Fruit fly (Drosophila melanogaster) whole organism, embryonic: ENCODE data around the gene CG34409.

Experiments used
- Bgb ChIP-seq: fragments of 200-800 bp; sonication (Bioruptor generic); IDR thresholded peaks from 2 replicates; pipeline ENCODE4 v1.3.6; 2022; ENCODE audit warnings: missing biosample characterization, missing genetic modification characterization; ENCODE audit not compliant: partially characterized antibody
- CG10267 ChIP-seq: fragments of 200-800 bp; sonication (Bioruptor generic); optimal IDR thresholded peaks from 2 replicates; lab custom pipeline; 2018; ENCODE audit warnings: missing biosample characterization, mild to moderate bottlenecking, missing genetic modification characterization, moderate library complexity
- CG10565 ChIP-seq: fragments of 200-800 bp; sonication (Bioruptor generic); optimal IDR thresholded peaks from 3 replicates; lab custom pipeline; 2016; ENCODE audit warnings: missing biosample characterization, mild to moderate bottlenecking, missing genetic modification characterization
- CG11456 ChIP-seq: fragments of 200-800 bp; sonication (Bioruptor generic); IDR thresholded peaks from 3 replicates; pipeline ENCODE4 v1.3.6; 2022; ENCODE audit warnings: missing biosample characterization, missing genetic modification characterization
- CG11695 ChIP-seq: fragments of 200-800 bp; sonication (Bioruptor generic); IDR thresholded peaks from 3 replicates; pipeline ENCODE4 v1.3.6; 2022; ENCODE audit warnings: missing biosample characterization, missing genetic modification characterization
- CG12299 ChIP-seq: fragments of 200-800 bp; sonication (Bioruptor generic); optimal IDR thresholded peaks from 2 replicates; lab custom pipeline; 2018; ENCODE audit warnings: missing biosample characterization, mild to moderate bottlenecking, missing genetic modification characterization
- CG12391 ChIP-seq: fragments of 200-800 bp; sonication (Bioruptor generic); optimal IDR thresholded peaks from 3 replicates; lab custom pipeline; 2018; ENCODE audit warnings: missing biosample characterization, mild to moderate bottlenecking, missing genetic modification characterization, moderate library complexity
- CG12942 ChIP-seq: fragments of 200-800 bp; sonication (Bioruptor generic); optimal IDR thresholded peaks from 3 replicates; lab custom pipeline; 2016; ENCODE audit warnings: missing biosample characterization, missing genetic modification characterization
- CG13123 ChIP-seq: fragments of 200-800 bp; sonication (Bioruptor generic); optimal IDR thresholded peaks from 2 replicates; lab custom pipeline; 2016; ENCODE audit warnings: missing biosample characterization, missing genetic modification characterization
- CG1832 ChIP-seq: fragments of 200-800 bp; sonication (Bioruptor generic); optimal IDR thresholded peaks from 2 replicates; lab custom pipeline; 2017; ENCODE audit warnings: missing biosample characterization, mild to moderate bottlenecking, missing genetic modification characterization, inconsistent platforms
- CG30020 ChIP-seq: fragments of 200-800 bp; optimal IDR thresholded peaks from 2 replicates; lab custom pipeline; 2019; ENCODE audit warnings: missing biosample characterization, mild to moderate bottlenecking, missing genetic modification characterization, moderate library complexity
- CG3163 ChIP-seq: fragments of 200-800 bp; sonication (Bioruptor generic); optimal IDR thresholded peaks from 3 replicates; lab custom pipeline; 2016; ENCODE audit warnings: missing biosample characterization, missing genetic modification characterization
- CG3838 ChIP-seq: fragments of 200-800 bp; sonication (Bioruptor generic); optimal IDR thresholded peaks from 3 replicates; lab custom pipeline; 2016; ENCODE audit warnings: missing biosample characterization, missing genetic modification characterization
- CG6272 ChIP-seq: fragments of 200-800 bp; sonication (Bioruptor generic); IDR thresholded peaks from 2 replicates; pipeline ENCODE4 v1.3.6; 2022; ENCODE audit warnings: missing biosample characterization, missing genetic modification characterization
- CG6765 ChIP-seq: fragments of 200-800 bp; sonication (Bioruptor generic); optimal IDR thresholded peaks from 3 replicates; lab custom pipeline; 2017; ENCODE audit warnings: missing biosample characterization, mild to moderate bottlenecking, missing genetic modification characterization
- CG7745 ChIP-seq: fragments of 200-800 bp; sonication (Bioruptor generic); optimal IDR thresholded peaks from 2 replicates; lab custom pipeline; 2018; ENCODE audit warnings: missing biosample characterization, mild to moderate bottlenecking, missing genetic modification characterization, moderate library complexity
- CG8765 ChIP-seq: fragments of 200-800 bp; sonication (Bioruptor generic); IDR thresholded peaks from 2 replicates; pipeline ENCODE4 v1.3.6; 2022; ENCODE audit warnings: missing biosample characterization, missing genetic modification characterization
- CG8944 ChIP-seq: fragments of 200-800 bp; sonication (Bioruptor generic); optimal IDR thresholded peaks from 3 replicates; lab custom pipeline; 2016; ENCODE audit warnings: missing biosample characterization, missing genetic modification characterization
- Camta ChIP-seq: fragments of 200-800 bp; sonication (Bioruptor generic); optimal IDR thresholded peaks from 2 replicates; lab custom pipeline; 2016; ENCODE audit warnings: missing biosample characterization, missing genetic modification characterization
- Dip2 ChIP-seq: fragments of 200-800 bp; sonication (Bioruptor generic); IDR thresholded peaks from 2 replicates; pipeline ENCODE4 v1.3.6; 2022; ENCODE audit warnings: missing biosample characterization, missing genetic modification characterization
- Ets65A ChIP-seq: fragments of 200-800 bp; sonication (Bioruptor generic); peaks from one replicate; lab custom pipeline; 2016; ENCODE audit warnings: missing biosample characterization, missing genetic modification characterization
- Fer1 ChIP-seq: fragments of 200-800 bp; sonication (Bioruptor generic); optimal IDR thresholded peaks from 2 replicates; lab custom pipeline; 2017; ENCODE audit warnings: missing biosample characterization, mild to moderate bottlenecking, missing genetic modification characterization
- H2.0 ChIP-seq: fragments of 200-800 bp; sonication (Bioruptor generic); IDR thresholded peaks from 2 replicates; pipeline ENCODE4 v1.3.6; 2022; ENCODE audit warnings: missing biosample characterization, missing genetic modification characterization
- Lhr ChIP-seq: fragments of 200-800 bp; sonication (Bioruptor generic); optimal IDR thresholded peaks from 3 replicates; lab custom pipeline; 2017; ENCODE audit warnings: mild to moderate bottlenecking, missing biosample characterization, missing genetic modification reagents, missing genetic modification characterization
- MESR4 ChIP-seq: fragments of 200-800 bp; sonication (Bioruptor generic); optimal IDR thresholded peaks from 2 replicates; lab custom pipeline; 2018; ENCODE audit warnings: missing biosample characterization, mild to moderate bottlenecking, missing genetic modification characterization, moderate library complexity
- Mad ChIP-seq: fragments of 200-800 bp; sonication (Bioruptor generic); optimal IDR thresholded peaks from 2 replicates; lab custom pipeline; 2016; ENCODE audit warnings: missing biosample characterization, missing genetic modification characterization
- NfI ChIP-seq: fragments of 200-800 bp; sonication (Bioruptor generic); optimal IDR thresholded peaks from 3 replicates; lab custom pipeline; 2018; ENCODE audit warnings: missing biosample characterization, mild to moderate bottlenecking, missing genetic modification characterization, moderate library complexity
- Spps ChIP-seq: fragments of 200-800 bp; sonication (Bioruptor generic); optimal IDR thresholded peaks from 2 replicates; lab custom pipeline; 2018; ENCODE audit warnings: missing biosample characterization, mild to moderate bottlenecking, missing genetic modification characterization
- Tbp ChIP-seq: fragments of >200 bp; optimal IDR thresholded peaks from 2 replicates; lab custom pipeline; 2018; ENCODE audit warnings: missing biosample characterization, missing genetic modification characterization
- Vsx1 ChIP-seq: fragments of 200-800 bp; sonication (Bioruptor generic); optimal IDR thresholded peaks from 2 replicates; lab custom pipeline; 2017; ENCODE audit warnings: missing biosample characterization, mild to moderate bottlenecking, missing genetic modification characterization, missing genetic modification reagents
- ab ChIP-seq: fragments of 200-800 bp; sonication (Bioruptor generic); optimal IDR thresholded peaks from 2 replicates; lab custom pipeline; 2016; ENCODE audit warnings: missing biosample characterization, missing genetic modification characterization
- br ChIP-seq: fragments of >200 bp; optimal IDR thresholded peaks from 2 replicates; lab custom pipeline; 2017
- bsh ChIP-seq, 2 experiments: fragments of 200-800 bp; sonication (Bioruptor generic); optimal IDR thresholded peaks; 2 replicates each; lab custom pipeline; 2017 to 2018; ENCODE audit warnings: mild to moderate bottlenecking in 2 of 2, missing biosample characterization in 2 of 2, missing genetic modification characterization in 2 of 2, moderate library complexity in 1 of 2
- btn ChIP-seq: fragments of 200-800 bp; sonication (Bioruptor generic); optimal IDR thresholded peaks from 2 replicates; lab custom pipeline; 2016; ENCODE audit warnings: missing biosample characterization, missing genetic modification characterization
- crc ChIP-seq: fragments of 200-800 bp; sonication (Bioruptor generic); optimal IDR thresholded peaks from 2 replicates; lab custom pipeline; 2016; ENCODE audit warnings: missing biosample characterization, missing genetic modification characterization
- dan ChIP-seq: fragments of 200-800 bp; sonication (Bioruptor generic); IDR thresholded peaks from 2 replicates; pipeline ENCODE4 v1.3.6; 2022; ENCODE audit warnings: missing biosample characterization, missing genetic modification characterization
- hb ChIP-seq: fragments of 200-800 bp; sonication (Bioruptor generic); IDR thresholded peaks from 3 replicates; pipeline ENCODE4 v1.3.6; 2022; ENCODE audit warnings: missing biosample characterization, missing genetic modification characterization; ENCODE audit not compliant: partially characterized antibody
- ken ChIP-seq: fragments of 200-800 bp; sonication (Bioruptor generic); IDR thresholded peaks from 3 replicates; pipeline ENCODE4 v1.3.6; 2022; ENCODE audit warnings: missing biosample characterization, missing genetic modification characterization
- lmd ChIP-seq: fragments of 200-800 bp; sonication (Bioruptor generic); IDR thresholded peaks from 2 replicates; pipeline ENCODE4 v1.3.6; 2022; ENCODE audit warnings: missing biosample characterization, missing genetic modification characterization
- mam ChIP-seq: fragments of 200-800 bp; sonication (Bioruptor generic); optimal IDR thresholded peaks from 3 replicates; lab custom pipeline; 2016; ENCODE audit warnings: missing biosample characterization, missing genetic modification characterization
- pnt ChIP-seq: fragments of 200-800 bp; sonication (Bioruptor generic); optimal IDR thresholded peaks from 3 replicates; lab custom pipeline; 2016; ENCODE audit warnings: missing biosample characterization, missing genetic modification characterization
- rib ChIP-seq: fragments of 200-800 bp; sonication (Bioruptor generic); IDR thresholded peaks from 2 replicates; pipeline ENCODE4 v1.3.6; 2022; ENCODE audit warnings: missing biosample characterization, missing genetic modification characterization
- sima ChIP-seq: fragments of 200-800 bp; sonication (Bioruptor generic); optimal IDR thresholded peaks from 2 replicates; lab custom pipeline; 2016; ENCODE audit warnings: missing biosample characterization, missing genetic modification characterization
- slou ChIP-seq: fragments of 200-800 bp; sonication (Bioruptor generic); optimal IDR thresholded peaks from 3 replicates; lab custom pipeline; 2016; ENCODE audit warnings: missing biosample characterization, missing genetic modification characterization
- slp2 ChIP-seq: fragments of 200-800 bp; sonication (Bioruptor generic); optimal IDR thresholded peaks from 2 replicates; lab custom pipeline; 2016; ENCODE audit warnings: missing biosample characterization, missing genetic modification characterization
- ssp ChIP-seq: fragments of 200-800 bp; sonication (Bioruptor generic); IDR thresholded peaks from 2 replicates; pipeline ENCODE4 v1.3.6; 2022; ENCODE audit warnings: missing biosample characterization, missing genetic modification characterization
- sug ChIP-seq: fragments of 200-800 bp; optimal IDR thresholded peaks from 2 replicates; lab custom pipeline; 2019; ENCODE audit warnings: missing biosample characterization, mild to moderate bottlenecking, missing genetic modification characterization, moderate library complexity
- tna ChIP-seq: fragments of 200-800 bp; sonication (Bioruptor generic); IDR thresholded peaks from 2 replicates; pipeline ENCODE4 v1.3.6; 2022; ENCODE audit warnings: missing biosample characterization, missing genetic modification characterization; ENCODE audit not compliant: partially characterized antibody
- tx ChIP-seq: fragments of 200-800 bp; sonication (Bioruptor generic); optimal IDR thresholded peaks from 2 replicates; lab custom pipeline; 2016; ENCODE audit warnings: missing biosample characterization, missing genetic modification characterization
- vnd ChIP-seq: fragments of 200-800 bp; sonication (Bioruptor generic); IDR thresholded peaks from 3 replicates; pipeline ENCODE4 v1.3.6; 2022; ENCODE audit warnings: missing biosample characterization, missing genetic modification characterization; ENCODE audit not compliant: partially characterized antibody
- zfh2 ChIP-seq: fragments of 200-800 bp; sonication (Bioruptor generic); optimal IDR thresholded peaks from 2 replicates; lab custom pipeline; 2016; ENCODE audit warnings: missing biosample characterization, missing genetic modification characterization

The CG34409 gene

dm6 chr3R:9759360-9760191 lies 13.4 kb upstream of the CG34409 start, which contains the start of gene Mpi (continued):
- TF ChIP-seq CG12391 (peak; percentile 50), CG8765 (GFP tag; lab: Robert Waterston, UW) (no peak), CG12942 (GFP tag; lab: Kevin White, UChicago) (peak; percentile 29), Ets65A (GFP tag; lab: Kevin White, UChicago) (no peak), sug (tag; lab: Kevin White, UChicago) (peak; percentile 56), tna (GFP tag; lab: Robert Waterston, UW) (no peak), Camta (GFP tag; lab: Kevin White, UChicago) (no peak), Vsx1 (no peak), Lhr (GFP tag; lab: Kevin White, UChicago) (no peak), CG7745 (tag; lab: Kevin White, UChicago) (peak; percentile 1), CG11695 (GFP tag; lab: Robert Waterston, UW) (no peak), br (lab: Kevin White, UChicago) (no peak), sima (GFP tag; lab: Kevin White, UChicago) (no peak), vnd (no peak), slou (no peak), CG11456 (GFP tag; lab: Robert Waterston, UW) (no peak), slp2 (no peak), ssp (GFP tag; lab: Robert Waterston, UW) (peak; percentile 16; the same call in 1 of the 2 replicates), zfh2 (GFP tag; lab: Kevin White, UChicago) (no peak), CG6765 (GFP tag; lab: Kevin White, UChicago) (no peak), CG12299 (tag; lab: Kevin White, UChicago) (peak; percentile 36), ken (GFP tag; lab: Robert Waterston, UW) (no peak), CG10565 (GFP tag; lab: Kevin White, UChicago) (no peak), lmd (peak; percentile 17; the same call in 1 of the 2 replicates), CG3838 (GFP tag; lab: Kevin White, UChicago) (no peak), NfI (GFP tag; lab: Kevin White, UChicago) (no peak), Tbp (GFP tag; lab: Kevin White, UChicago) (no peak), CG3163 (GFP tag; lab: Kevin White, UChicago) (no peak), tx (no peak), H2.0 (no peak), mam (no peak), CG30020 (peak; percentile 70), Dip2 (GFP tag; lab: Robert Waterston, UW) (no peak), bsh (GFP tag; optimal IDR thresholded peaks at IDR 0.05; lab: Kevin White, UChicago) (peak in 1 of 2 experiments; percentile 42), hb (GFP tag; lab: Robert Waterston, UW) (no peak), Spps (no peak), btn (GFP tag; lab: Kevin White, UChicago) (no peak), CG13123 (GFP tag; lab: Kevin White, UChicago) (no peak), Bgb (GFP tag; lab: Robert Waterston, UW) (no peak), dan (GFP tag; lab: Robert Waterston, UW) (no peak), pnt (GFP tag; lab: Kevin White, UChicago) (no peak), CG1832 (GFP tag; lab: Kevin White, UChicago) (no peak), rib (GFP tag; lab: Robert Waterston, UW) (no peak), MESR4 (GFP tag; lab: Kevin White, UChicago) (peak; percentile 83), Fer1 (GFP tag; lab: Kevin White, UChicago) (peak; percentile 43), ab (GFP tag; lab: Kevin White, UChicago) (no peak), CG10267 (tag; lab: Kevin White, UChicago) (peak; percentile 48), crc (no peak), CG6272 (GFP tag; lab: Robert Waterston, UW) (no peak), Mad (GFP tag; lab: Kevin White, UChicago) (no peak), CG8944 (GFP tag; lab: Kevin White, UChicago) (no peak)
